Fruit fly (Drosophila melanogaster) whole organism, embryonic: Measurements from ENCODE around the gene CG2772.

Source experiments
- Blimp-1 ChIP-seq: fragments of 200-800 bp; sonication (Bioruptor generic); optimal IDR thresholded peaks from 3 replicates; lab custom pipeline; 2018; ENCODE audit warnings: missing biosample characterization, missing genetic modification characterization, mild to moderate bottlenecking, moderate library complexity, missing genetic modification reagents
- CG10321 ChIP-seq: fragments of 200-800 bp; sonication (Bioruptor generic); IDR thresholded peaks from 2 replicates; pipeline ENCODE4 v1.3.6; 2022; ENCODE audit warnings: missing biosample characterization, missing genetic modification characterization
- CG10431 ChIP-seq: fragments of 200-800 bp; sonication (Bioruptor generic); optimal IDR thresholded peaks from 3 replicates; lab custom pipeline; 2018; ENCODE audit warnings: missing biosample characterization, mild to moderate bottlenecking, missing genetic modification characterization
- CG12071 ChIP-seq: fragments of 200-800 bp; sonication (Bioruptor generic); optimal IDR thresholded peaks from 3 replicates; lab custom pipeline; 2018; ENCODE audit warnings: missing biosample characterization, mild to moderate bottlenecking, missing genetic modification characterization
- CG12299 ChIP-seq: fragments of 200-800 bp; sonication (Bioruptor generic); optimal IDR thresholded peaks from 2 replicates; lab custom pipeline; 2018; ENCODE audit warnings: missing biosample characterization, mild to moderate bottlenecking, missing genetic modification characterization
- CG12659 ChIP-seq: fragments of 200-800 bp; sonication (Bioruptor generic); optimal IDR thresholded peaks from 3 replicates; lab custom pipeline; 2017; ENCODE audit warnings: mild to moderate bottlenecking, missing biosample characterization, missing genetic modification reagents, missing genetic modification characterization
- CG12769 ChIP-seq: fragments of 200-800 bp; sonication (Bioruptor generic); optimal IDR thresholded peaks from 2 replicates; lab custom pipeline; 2019; ENCODE audit warnings: missing biosample characterization, mild to moderate bottlenecking, missing genetic modification characterization, moderate library complexity
- CG14860 ChIP-seq: fragments of 200-800 bp; sonication (Bioruptor generic); IDR thresholded peaks from 3 replicates; pipeline ENCODE4 v1.3.6; 2022; ENCODE audit warnings: missing biosample characterization, missing genetic modification characterization; ENCODE audit not compliant: partially characterized antibody
- CG18011 ChIP-seq: fragments of 200-800 bp; sonication (Bioruptor generic); optimal IDR thresholded peaks from 2 replicates; lab custom pipeline; 2017; ENCODE audit warnings: missing biosample characterization, missing genetic modification characterization, mild to moderate bottlenecking, moderate library complexity, missing genotype
- CG2129 ChIP-seq: fragments of 200-800 bp; sonication (Bioruptor generic); IDR thresholded peaks from 2 replicates; pipeline ENCODE4 v1.3.6; 2022; ENCODE audit warnings: missing biosample characterization, missing genetic modification characterization; ENCODE audit not compliant: partially characterized antibody
- CG31388 ChIP-seq: fragments of 200-800 bp; sonication (Bioruptor generic); optimal IDR thresholded peaks from 2 replicates; lab custom pipeline; 2016; ENCODE audit warnings: missing biosample characterization, missing genetic modification characterization
- CG3163 ChIP-seq: fragments of 200-800 bp; sonication (Bioruptor generic); optimal IDR thresholded peaks from 3 replicates; lab custom pipeline; 2016; ENCODE audit warnings: missing biosample characterization, missing genetic modification characterization
- CG34376 ChIP-seq: fragments of 200-800 bp; sonication (Bioruptor generic); optimal IDR thresholded peaks from 2 replicates; lab custom pipeline; 2018; ENCODE audit warnings: missing biosample characterization, mild to moderate bottlenecking, missing genetic modification characterization
- CG3726 ChIP-seq: fragments of 200-800 bp; sonication (Bioruptor generic); IDR thresholded peaks from 3 replicates; pipeline ENCODE4, ENCODE4 v1.3.6; 2022; ENCODE audit warnings: missing biosample characterization, missing genetic modification characterization
- CG5180 ChIP-seq: fragments of 200-800 bp; sonication (Bioruptor generic); optimal IDR thresholded peaks from 3 replicates; lab custom pipeline; 2017; ENCODE audit warnings: missing biosample characterization, missing genetic modification characterization, mild to moderate bottlenecking, moderate library complexity, missing genetic modification reagents
- CG7372 ChIP-seq: fragments of 200-800 bp; sonication (Bioruptor generic); IDR thresholded peaks from 2 replicates; pipeline ENCODE4 v1.3.6; 2022; ENCODE audit warnings: missing biosample characterization, missing genetic modification characterization
- D19B ChIP-seq: fragments of 200-800 bp; sonication (Bioruptor generic); optimal IDR thresholded peaks from 2 replicates; lab custom pipeline; 2017; ENCODE audit warnings: missing biosample characterization, mild to moderate bottlenecking, missing genetic modification characterization
- E2f1 ChIP-seq: fragments of 200-800 bp; sonication (Bioruptor generic); IDR thresholded peaks from 2 replicates; pipeline ENCODE4 v1.3.6; 2022; ENCODE audit warnings: missing biosample characterization, missing genetic modification characterization
- Ets65A ChIP-seq: fragments of 200-800 bp; sonication (Bioruptor generic); peaks from one replicate; lab custom pipeline; 2016; ENCODE audit warnings: missing biosample characterization, missing genetic modification characterization
- Fer1 ChIP-seq: fragments of 200-800 bp; sonication (Bioruptor generic); optimal IDR thresholded peaks from 2 replicates; lab custom pipeline; 2017; ENCODE audit warnings: missing biosample characterization, mild to moderate bottlenecking, missing genetic modification characterization
- HmgD ChIP-seq: fragments of 200-800 bp; sonication (Bioruptor generic); optimal IDR thresholded peaks from 3 replicates; lab custom pipeline; 2016; ENCODE audit warnings: missing biosample characterization, missing genetic modification characterization
- Hmx ChIP-seq: fragments of 200-800 bp; sonication (Bioruptor generic); optimal IDR thresholded peaks from 2 replicates; lab custom pipeline; 2016; ENCODE audit warnings: missing biosample characterization, missing genetic modification characterization
- Hr3 ChIP-seq: fragments of 200-800 bp; sonication (Bioruptor generic); optimal IDR thresholded peaks from 3 replicates; lab custom pipeline; 2016; ENCODE audit warnings: missing biosample characterization, missing genetic modification characterization
- Med ChIP-seq: fragments of 200-800 bp; sonication (Bioruptor generic); peaks from one replicate; lab custom pipeline; 2016; ENCODE audit warnings: missing biosample characterization, missing genetic modification characterization, mild to moderate bottlenecking, inconsistent platforms, moderate library complexity
- Mes4 ChIP-seq: fragments of 200-800 bp; sonication (Bioruptor generic); optimal IDR thresholded peaks from 2 replicates; lab custom pipeline; 2016; ENCODE audit warnings: missing biosample characterization, missing genetic modification characterization
- Nf-YC ChIP-seq: fragments of 200-800 bp; optimal IDR thresholded peaks from 3 replicates; lab custom pipeline; 2019; ENCODE audit warnings: missing biosample characterization, mild to moderate bottlenecking, missing genetic modification characterization, moderate library complexity
- Sin3A ChIP-seq: fragments of >200 bp; optimal IDR thresholded peaks from 2 replicates; lab custom pipeline; 2018
- ara ChIP-seq: fragments of 200-800 bp; sonication (Bioruptor generic); IDR thresholded peaks from 2 replicates; pipeline ENCODE4 v1.3.6; 2022; ENCODE audit warnings: missing biosample characterization, missing genetic modification characterization
- btn ChIP-seq: fragments of 200-800 bp; sonication (Bioruptor generic); optimal IDR thresholded peaks from 2 replicates; lab custom pipeline; 2016; ENCODE audit warnings: missing biosample characterization, missing genetic modification characterization
- crol ChIP-seq: fragments of 200-800 bp; sonication (Bioruptor generic); IDR thresholded peaks from 2 replicates; pipeline ENCODE4 v1.3.6; 2022; ENCODE audit warnings: missing biosample characterization, missing genetic modification characterization
- insv ChIP-seq, 2 experiments: fragments of 200-800 bp; sonication (Bioruptor generic); optimal IDR thresholded peaks; 3 replicates each; lab custom pipeline; 2016 to 2018; ENCODE audit warnings: missing biosample characterization in 2 of 2, missing genetic modification characterization in 2 of 2
- jing ChIP-seq: fragments of 200-800 bp; sonication (Bioruptor generic); optimal IDR thresholded peaks from 2 replicates; lab custom pipeline; 2018; ENCODE audit warnings: missing biosample characterization, mild to moderate bottlenecking, missing genetic modification characterization
- lab ChIP-seq: fragments of 200-800 bp; sonication (Bioruptor generic); optimal IDR thresholded peaks from 3 replicates; lab custom pipeline; 2017; ENCODE audit warnings: missing biosample characterization, missing genetic modification characterization, mild to moderate bottlenecking, moderate library complexity, missing genetic modification reagents
- lola ChIP-seq, 3 experiments: fragments of >200 bp in 2 of 3; fragments of 200-800 bp in 1 of 3; sonication (Bioruptor generic) in 1 of 3; optimal IDR thresholded peaks; 2 replicates each; lab custom pipeline; 2017 to 2019; ENCODE audit warnings: missing biosample characterization in 3 of 3, missing genetic modification characterization in 3 of 3, mild to moderate bottlenecking in 1 of 3, moderate library complexity in 1 of 3
- lov ChIP-seq, 2 experiments: fragments of 200-800 bp in 1 of 2; fragments of >200 bp in 1 of 2; sonication (Bioruptor generic) in 1 of 2; IDR thresholded peaks in 1 of 2; optimal IDR thresholded peaks in 1 of 2; 2 replicates in 1 of 2; 3 replicates in 1 of 2; pipeline versions ENCODE4 v1.3.6 to Lab custom; 2017 to 2022; ENCODE audit warnings: missing biosample characterization in 1 of 2, missing genetic modification characterization in 1 of 2
- pan ChIP-seq, 4 experiments: fragments of >200 bp in 3 of 4; fragments of 200-800 bp in 1 of 4; sonication (Bioruptor generic) in 1 of 4; optimal IDR thresholded peaks in 3 of 4; IDR thresholded peaks in 1 of 4; 2 replicates each; pipeline versions ENCODE4 v1.3.6 to Lab custom; 2017 to 2022; ENCODE audit warnings: missing biosample characterization in 2 of 4, missing genetic modification characterization in 2 of 4, mixed read lengths in 1 of 4
- pnt ChIP-seq: fragments of 200-800 bp; sonication (Bioruptor generic); optimal IDR thresholded peaks from 3 replicates; lab custom pipeline; 2016; ENCODE audit warnings: missing biosample characterization, missing genetic modification characterization
- ro ChIP-seq: fragments of 200-800 bp; sonication (Bioruptor generic); IDR thresholded peaks from 2 replicates; pipeline ENCODE4 v1.3.6; 2022; ENCODE audit warnings: missing biosample characterization, missing genetic modification characterization
- sens ChIP-seq: fragments of 200-800 bp; sonication (Bioruptor generic); peaks from one replicate; lab custom pipeline; 2016; ENCODE audit warnings: missing biosample characterization, missing genetic modification characterization

The CG2772 gene

dm6 chr2L:3440322-3440721 lies 5.5 kb upstream of the CG2772 start (continued):
- TF ChIP-seq ro (GFP tag; lab: Robert Waterston, UW) = 0 out of 2 replicates have a peak, but pooled peaks have one; percentile 30
- no peak for TF ChIP-seq CG10431 (GFP tag; lab: Kevin White, UChicago)
- peak; percentile 69 for TF ChIP-seq ara (GFP tag; lab: Robert Waterston, UW)
- peak; percentile 69 for TF ChIP-seq CG12071 (GFP tag; lab: Kevin White, UChicago)

DNA sequence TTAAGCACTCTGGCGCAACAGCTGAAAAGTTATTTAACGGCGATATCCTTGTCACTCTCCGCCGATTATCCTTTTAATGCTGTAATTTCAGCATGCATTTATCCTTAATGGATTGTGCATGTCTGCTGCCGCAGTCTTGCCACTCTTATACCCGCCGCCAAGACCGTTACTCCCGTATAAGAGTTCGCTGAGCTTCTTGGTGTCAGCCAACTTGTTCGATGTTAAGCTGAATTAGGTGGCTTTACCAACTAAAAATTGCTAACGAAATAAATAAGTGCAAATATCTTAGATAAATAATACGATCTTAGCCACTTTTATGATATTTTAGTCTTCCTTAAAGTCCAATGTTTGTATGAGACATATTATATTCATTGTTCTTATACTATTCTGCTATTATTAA lies 4.6 kb upstream of the CG2772 start:
- no peak for TF ChIP-seq CG12659 (GFP tag; lab: Kevin White, UChicago)
- no peak for TF ChIP-seq CG2129 (GFP tag; lab: Robert Waterston, UW)
- no peak for TF ChIP-seq pnt (GFP tag; lab: Kevin White, UChicago)
- no peak for TF ChIP-seq lab
- no peak for TF ChIP-seq jing
- TF ChIP-seq Ets65A (GFP tag; lab: Kevin White, UChicago) = peak; percentile 1
- no peak for TF ChIP-seq D19B
- TF ChIP-seq CG3163 = no peak
- TF ChIP-seq HmgD (GFP tag; lab: Kevin White, UChicago) = no peak
- no peak for TF ChIP-seq insv (GFP tag; optimal IDR thresholded peaks at IDR 0.05; lab: Kevin White, UChicago)
- no peak for TF ChIP-seq CG3726 (GFP tag; lab: Robert Waterston, UW)
- TF ChIP-seq E2f1 (GFP tag; lab: Robert Waterston, UW) = no peak
- TF ChIP-seq CG14860 (GFP tag; lab: Robert Waterston, UW) = no peak
- TF ChIP-seq CG5180 (GFP tag; lab: Kevin White, UChicago) = peak; percentile 95
- TF ChIP-seq sens (GFP tag; lab: Kevin White, UChicago) = peak; percentile 51
- no peak for TF ChIP-seq CG31388
- no peak for TF ChIP-seq Fer1 (GFP tag; lab: Kevin White, UChicago)
- TF ChIP-seq lov (optimal IDR thresholded peaks at IDR 0.05; lab: Kevin White, UChicago) = no peak
- no peak for TF ChIP-seq lov (GFP tag; IDR thresholded peaks at IDR 0.05; lab: Robert Waterston, UW)
- TF ChIP-seq Hr3 (GFP tag; lab: Kevin White, UChicago) = no peak

- TF ChIP-seq CG18011 (GFP tag; lab: Kevin White, UChicago) (no peak), Hmx (GFP tag; lab: Kevin White, UChicago) (no peak), btn (GFP tag; lab: Kevin White, UChicago) (no peak), Mes4 (GFP tag; lab: Kevin White, UChicago) (no peak), CG12299 (tag; lab: Kevin White, UChicago) (no peak), Blimp-1 (peak; percentile 1), CG34376 (GFP tag; lab: Kevin White, UChicago) (no peak), CG7372 (GFP tag; lab: Robert Waterston, UW) (no peak), Ets65A (GFP tag; lab: Kevin White, UChicago) (peak; percentile 23), CG10321 (GFP tag; lab: Robert Waterston, UW) (0 out of 2 replicates have a peak, but pooled peaks have one; percentile 9), Nf-YC (no peak), pan (optimal IDR thresholded peaks at IDR 0.05; lab: Kevin White, UChicago) (no peak), pan (GFP tag; optimal IDR thresholded peaks at IDR 0.05 in 1 of 2, IDR thresholded peaks at IDR 0.05 in 1 of 2) (peak in 1 of 2 experiments; percentile 42), CG12769 (tag; lab: Kevin White, UChicago) (no peak), crol (no peak), lola (GFP tag; optimal IDR thresholded peaks at IDR 0.05; lab: Kevin White, UChicago) (no peak), Med (GFP tag; lab: Kevin White, UChicago) (peak; percentile 46), Sin3A (no peak)
Observed at dm6 chr2L:3441673-3442072, 4.1 kb upstream of the CG2772 start.
